Worm (Caenorhabditis elegans) whole organism, L4 larva: ENCODE results near the gene W07G4.5.
A peak's percentile ranks its signal among the peaks of the same experiment; 100 is the strongest.

Experiments used
- ZK337.2 ChIP-seq: fragments of 200-800 bp; sonication (Bioruptor generic); IDR thresholded peaks from 2 replicates; pipeline ENCODE4 v1.3.6; 2022; ENCODE audit warnings: missing genetic modification reagents, missing genetic modification characterization, missing compliant biosample characterization
- aly-2 ChIP-seq: sonication (generic microtip); optimal IDR thresholded peaks from 2 replicates; lab custom pipeline; 2018; ENCODE audit warnings: missing biosample characterization, missing genetic modification characterization
- attf-4 ChIP-seq: sonication (generic microtip); optimal IDR thresholded peaks from 3 replicates; lab custom pipeline; 2017; ENCODE audit warnings: missing biosample characterization, missing genetic modification characterization
- ceh-20 ChIP-seq: fragments of 200-800 bp; sonication (Bioruptor generic); IDR thresholded peaks from 2 replicates; pipeline ENCODE4 v1.3.6; 2022; ENCODE audit warnings: missing genetic modification reagents, missing genetic modification characterization, missing compliant biosample characterization
- ceh-28 ChIP-seq: fragments of 150-350 bp; optimal IDR thresholded peaks from 2 replicates; lab custom pipeline; 2014; ENCODE audit warnings: missing biosample characterization, missing genetic modification reagents, missing genetic modification characterization
- ceh-32 ChIP-seq: sonication (generic microtip); optimal IDR thresholded peaks from 2 replicates; lab custom pipeline; 2016; ENCODE audit warnings: mild to moderate bottlenecking, missing genetic modification characterization, missing compliant biosample characterization; ENCODE audit not compliant: poor library complexity
- ceh-62 ChIP-seq: sonication (generic microtip); optimal IDR thresholded peaks from 2 replicates; lab custom pipeline; 2017; ENCODE audit warnings: missing biosample characterization, missing genetic modification characterization
- ces-1 ChIP-seq: fragments of 150-350 bp; sonication (generic microtip); optimal IDR thresholded peaks from 4 replicates; lab custom pipeline; 2014; ENCODE audit warnings: missing biosample characterization, missing genetic modification reagents, missing genetic modification characterization
- ctbp-1 ChIP-seq: fragments of 200-800 bp; sonication (Bioruptor generic); IDR thresholded peaks from 2 replicates; pipeline ENCODE4 v1.3.6; 2022; ENCODE audit warnings: missing genetic modification reagents, missing genetic modification characterization, missing compliant biosample characterization
- daf-16 ChIP-seq, 3 experiments: sonication (generic microtip); optimal IDR thresholded peaks; 2 replicates each; lab custom pipeline; 2016 to 2017; ENCODE audit warnings: missing genetic modification characterization in 3 of 3, missing genetic modification reagents in 3 of 3, mild to moderate bottlenecking in 2 of 3, missing compliant biosample characterization in 2 of 3, missing biosample characterization in 1 of 3, moderate library complexity in 1 of 3
- dmd-6 ChIP-seq: fragments of 200-800 bp; sonication (Bioruptor generic); IDR thresholded peaks from 2 replicates; pipeline ENCODE4 v1.3.6; 2022; ENCODE audit warnings: missing genetic modification reagents, missing genetic modification characterization, missing compliant biosample characterization
- dve-1 ChIP-seq: sonication (generic microtip); optimal IDR thresholded peaks from 2 replicates; lab custom pipeline; 2017; ENCODE audit warnings: antibody characterized with exemption, mild to moderate bottlenecking, missing genetic modification characterization, missing compliant biosample characterization; ENCODE audit not compliant: insufficient read depth
- egl-27 ChIP-seq: sonication (generic microtip); optimal IDR thresholded peaks from 3 replicates; lab custom pipeline; 2017; ENCODE audit warnings: missing biosample characterization, missing genetic modification reagents, missing genetic modification characterization
- egl-43 ChIP-seq: fragments of 200-800 bp; sonication (Bioruptor generic); IDR thresholded peaks from 2 replicates; pipeline ENCODE4 v1.3.6; 2022; ENCODE audit warnings: missing genetic modification reagents, missing genetic modification characterization, missing compliant biosample characterization
- hlh-11 ChIP-seq: fragments of 200-800 bp; sonication (Bioruptor generic); optimal IDR thresholded peaks from 2 replicates; lab custom pipeline; 2018; ENCODE audit warnings: mild to moderate bottlenecking, missing genetic modification characterization, missing compliant biosample characterization
- hmg-1.1 ChIP-seq: fragments of 200-800 bp; sonication (Bioruptor generic); IDR thresholded peaks from 2 replicates; pipeline ENCODE4 v1.3.6; 2022; ENCODE audit warnings: missing genetic modification reagents, missing genetic modification characterization, missing compliant biosample characterization
- lin-1 ChIP-seq: fragments of 200-800 bp; sonication (Bioruptor generic); IDR thresholded peaks from 2 replicates; pipeline ENCODE4 v1.3.6; 2022; ENCODE audit warnings: missing genetic modification reagents, missing genetic modification characterization, missing compliant biosample characterization
- lin-29 ChIP-seq: fragments of 200-800 bp; sonication (Bioruptor generic); IDR thresholded peaks from 2 replicates; pipeline ENCODE4 v1.3.6; 2022; ENCODE audit warnings: missing genetic modification reagents, missing genetic modification characterization, missing compliant biosample characterization
- lin-39 ChIP-seq: fragments of 150-350 bp; optimal IDR thresholded peaks from 2 replicates; lab custom pipeline; 2014; ENCODE audit warnings: missing biosample characterization, missing genetic modification reagents, missing genetic modification characterization
- lir-3 ChIP-seq: sonication (generic microtip); optimal IDR thresholded peaks from 2 replicates; lab custom pipeline; 2016; ENCODE audit warnings: mild to moderate bottlenecking, missing genetic modification characterization, missing compliant biosample characterization
- lsy-2 ChIP-seq, 2 experiments: fragments of 150-350 bp in 1 of 2; sonication (generic microtip) in 1 of 2; optimal IDR thresholded peaks; 2 replicates each; lab custom pipeline; 2014 to 2017; ENCODE audit warnings: missing biosample characterization in 2 of 2, missing genetic modification characterization in 2 of 2
- madf-5 ChIP-seq, 2 experiments: fragments of 200-800 bp; sonication (Bioruptor generic); IDR thresholded peaks; 2 replicates each; pipeline ENCODE4 v1.3.6; 2022; ENCODE audit warnings: missing compliant biosample characterization in 2 of 2, missing genetic modification characterization in 2 of 2
- mes-2 ChIP-seq: sonication (generic microtip); optimal IDR thresholded peaks from 2 replicates; lab custom pipeline; 2016; ENCODE audit warnings: missing genotype, mild to moderate bottlenecking, missing genetic modification characterization, missing compliant biosample characterization; ENCODE audit not compliant: poor library complexity, severe bottlenecking
- nhr-102 ChIP-seq: sonication (generic microtip); optimal IDR thresholded peaks from 2 replicates; lab custom pipeline; 2016; ENCODE audit warnings: mild to moderate bottlenecking, missing genetic modification characterization, moderate library complexity, missing compliant biosample characterization
- nhr-111 ChIP-seq: fragments of 200-800 bp; sonication (Bioruptor generic); optimal IDR thresholded peaks from 2 replicates; lab custom pipeline; 2018; ENCODE audit warnings: mild to moderate bottlenecking, missing genetic modification characterization, missing compliant biosample characterization
- nhr-25 ChIP-seq: sonication (generic microtip); optimal IDR thresholded peaks from 2 replicates; lab custom pipeline; 2017; ENCODE audit warnings: missing genetic modification characterization, mild to moderate bottlenecking, missing compliant biosample characterization, antibody characterized with exemption, moderate library complexity, borderline replicate concordance; ENCODE audit not compliant: insufficient read depth
- nhr-28 ChIP-seq: fragments of 150-350 bp; optimal IDR thresholded peaks from 2 replicates; lab custom pipeline; 2014; ENCODE audit warnings: missing biosample characterization, missing genetic modification characterization
- nhr-41 ChIP-seq: fragments of 200-800 bp; sonication (Bioruptor generic); IDR thresholded peaks from 2 replicates; pipeline ENCODE4 v1.3.6; 2022; ENCODE audit warnings: missing genetic modification reagents, missing genetic modification characterization, missing compliant biosample characterization
- nhr-48 ChIP-seq: sonication (generic microtip); optimal IDR thresholded peaks from 2 replicates; lab custom pipeline; 2016; ENCODE audit warnings: mild to moderate bottlenecking, missing genetic modification characterization, missing compliant biosample characterization
- nhr-76 ChIP-seq: fragments of 150-350 bp; optimal IDR thresholded peaks from 2 replicates; lab custom pipeline; 2014; ENCODE audit warnings: missing biosample characterization, missing genetic modification characterization
- php-3 ChIP-seq: fragments of 200-800 bp; sonication (Bioruptor generic); IDR thresholded peaks from 2 replicates; pipeline ENCODE4 v1.3.6; 2022; ENCODE audit warnings: missing genetic modification reagents, missing genetic modification characterization, missing compliant biosample characterization
- set-16 ChIP-seq: fragments of 200-800 bp; sonication (Bioruptor generic); IDR thresholded peaks from 2 replicates; pipeline ENCODE4 v1.3.6; 2022; ENCODE audit warnings: missing genetic modification reagents, missing genetic modification characterization, missing compliant biosample characterization
- skn-1 ChIP-seq: fragments of 150-350 bp; optimal IDR thresholded peaks from 2 replicates; lab custom pipeline; 2014; ENCODE audit warnings: missing biosample characterization, missing genetic modification characterization
- tra-1 ChIP-seq: fragments of 200-800 bp; sonication (Bioruptor generic); IDR thresholded peaks from 2 replicates; pipeline ENCODE4 v1.3.6; 2022; ENCODE audit warnings: missing genetic modification reagents, missing genetic modification characterization, missing compliant biosample characterization
- unc-130 ChIP-seq: sonication (generic microtip); optimal IDR thresholded peaks from 2 replicates; lab custom pipeline; 2016; ENCODE audit warnings: missing genetic modification reagents, missing genetic modification characterization, missing compliant biosample characterization
- unc-39 ChIP-seq: sonication (generic microtip); optimal IDR thresholded peaks from 2 replicates; lab custom pipeline; 2017; ENCODE audit warnings: missing biosample characterization, missing genetic modification characterization
- unc-62 ChIP-seq, 3 experiments: fragments of 150-350 bp in 1 of 3; sonication (generic microtip); optimal IDR thresholded peaks in 2 of 3; peaks in 1 of 3; 1 replicate in 1 of 3; 2 replicates in 2 of 3; lab custom pipeline; 2014 to 2017; ENCODE audit warnings: missing biosample characterization in 3 of 3, missing genetic modification characterization in 3 of 3, missing genetic modification reagents in 3 of 3, missing genotype in 1 of 3
- vab-7 ChIP-seq: fragments of 200-800 bp; sonication (Bioruptor generic); IDR thresholded peaks from 2 replicates; pipeline ENCODE4 v1.3.6; 2022; ENCODE audit warnings: missing genetic modification reagents, missing genetic modification characterization, missing compliant biosample characterization
- zag-1 ChIP-seq: fragments of 150-350 bp; optimal IDR thresholded peaks from 2 replicates; lab custom pipeline; 2014; ENCODE audit warnings: missing biosample characterization, missing genetic modification characterization
- zip-2 ChIP-seq: fragments of 150-350 bp; optimal IDR thresholded peaks from 2 replicates; lab custom pipeline; 2014; ENCODE audit warnings: missing biosample characterization, missing genetic modification characterization
- ztf-7 ChIP-seq: fragments of 150-350 bp; optimal IDR thresholded peaks from 2 replicates; lab custom pipeline; 2014; ENCODE audit warnings: missing biosample characterization, missing genetic modification characterization

W07G4.5 gene

DNA sequence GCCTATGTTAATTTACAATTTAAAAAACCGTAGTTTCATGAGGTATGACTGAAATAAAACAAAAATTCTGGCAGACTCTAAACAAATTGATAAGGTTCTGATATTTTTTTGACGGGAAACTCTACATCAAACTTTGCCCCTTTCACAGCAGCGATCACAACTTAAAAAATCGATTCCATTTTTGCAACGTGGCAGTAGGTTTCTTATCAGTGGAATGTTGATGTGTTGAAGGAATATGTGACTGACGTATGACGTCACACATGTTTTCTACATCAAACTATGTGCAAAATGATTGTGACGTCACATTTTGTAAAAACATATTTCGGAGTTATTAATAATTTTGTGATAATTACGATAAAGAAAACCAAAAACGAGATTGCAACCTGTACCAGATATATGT is 35.9 kb upstream of the W07G4.5 start (continued):
- TF ChIP-seq ceh-32 (tag; lab: Kevin White, UChicago) = no peak
- no peak for TF ChIP-seq ceh-28 (tag; lab: Kevin White, UChicago)
- no peak for TF ChIP-seq nhr-25 (tag; lab: Kevin White, UChicago)
- TF ChIP-seq zip-2 (tag; lab: Kevin White, UChicago) = no peak
- no peak for TF ChIP-seq nhr-41 (GFP tag; lab: Robert Waterston, UW)
- TF ChIP-seq egl-43 (GFP tag; lab: Robert Waterston, UW) = no peak
- peak; percentile 69 for TF ChIP-seq nhr-48 (tag; lab: Kevin White, UChicago)
- peak; percentile 80 for TF ChIP-seq nhr-102 (tag; lab: Kevin White, UChicago)
- no peak for TF ChIP-seq attf-4 (tag; lab: Kevin White, UChicago)
- no peak for TF ChIP-seq skn-1
- TF ChIP-seq dve-1 (tag; lab: Kevin White, UChicago) = peak; percentile 88
- TF ChIP-seq nhr-28 (tag; lab: Kevin White, UChicago) = peak; percentile 36
- peak in 1 of 2 experiments; percentile 53 for TF ChIP-seq daf-16 (GFP tag; optimal IDR thresholded peaks at IDR 0.05; lab: Kevin White, UChicago)
- peak; percentile 89 for TF ChIP-seq daf-16 (tag; optimal IDR thresholded peaks at IDR 0.05; lab: Kevin White, UChicago)
- no peak for TF ChIP-seq lin-1 (GFP tag; lab: Robert Waterston, UW)
- peak; percentile 2 for TF ChIP-seq mes-2 (tag; lab: Kevin White, UChicago)
- peak; percentile 59; the same call in 1 of the 2 replicates for TF ChIP-seq tra-1 (GFP tag; lab: Robert Waterston, UW)
- peak; percentile 80 for TF ChIP-seq hlh-11 (tag; lab: Kevin White, UChicago)
- TF ChIP-seq unc-62 (GFP tag; optimal IDR thresholded peaks at IDR 0.05 in 1 of 2; lab: Kevin White, UChicago) = peak in 1 of 2 experiments; percentile 83
- TF ChIP-seq unc-62 (tag; optimal IDR thresholded peaks at IDR 0.05; lab: Kevin White, UChicago) = no peak
- TF ChIP-seq ztf-7 (tag; lab: Kevin White, UChicago) = no peak
- peak; percentile 92 for TF ChIP-seq dmd-6 (GFP tag; lab: Robert Waterston, UW)
- no peak for TF ChIP-seq aly-2 (tag; lab: Kevin White, UChicago)
- TF ChIP-seq php-3 (GFP tag; lab: Robert Waterston, UW) = peak; percentile 66; the same call in 1 of the 2 replicates
- TF ChIP-seq, all 104 proteins: peak for 15

DNA sequence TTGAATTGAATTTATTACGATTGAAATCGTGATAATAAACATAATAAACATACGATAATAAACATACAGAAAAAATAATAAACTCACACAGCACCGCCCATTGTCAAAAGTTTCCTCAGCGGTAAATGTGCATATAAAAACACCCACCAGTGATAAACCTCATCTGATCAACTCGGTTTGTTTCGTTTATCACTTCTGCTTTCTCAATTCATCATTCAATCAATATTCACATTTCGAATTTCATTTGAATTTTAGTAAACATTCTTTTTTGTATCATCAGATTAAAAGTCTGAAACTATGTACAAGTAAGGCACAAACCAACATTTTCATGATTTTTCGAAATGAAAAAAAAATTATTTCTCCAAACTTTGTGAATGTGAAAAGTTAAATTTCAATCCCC is 34.6 kb upstream of the W07G4.5 start, which contains the start of gene try-10:
Gene try-10 (minus strand): TSS at position 101 of the 400 bp plus-strand sequence.
- TF ChIP-seq ztf-7 (tag; lab: Kevin White, UChicago) = no peak
- TF ChIP-seq ceh-62 (tag; lab: Kevin White, UChicago) = no peak
- TF ChIP-seq ces-1 = no peak
- TF ChIP-seq vab-7 (GFP tag; lab: Robert Waterston, UW) = no peak
- TF ChIP-seq, all 104 proteins: peak for 0

DNA sequence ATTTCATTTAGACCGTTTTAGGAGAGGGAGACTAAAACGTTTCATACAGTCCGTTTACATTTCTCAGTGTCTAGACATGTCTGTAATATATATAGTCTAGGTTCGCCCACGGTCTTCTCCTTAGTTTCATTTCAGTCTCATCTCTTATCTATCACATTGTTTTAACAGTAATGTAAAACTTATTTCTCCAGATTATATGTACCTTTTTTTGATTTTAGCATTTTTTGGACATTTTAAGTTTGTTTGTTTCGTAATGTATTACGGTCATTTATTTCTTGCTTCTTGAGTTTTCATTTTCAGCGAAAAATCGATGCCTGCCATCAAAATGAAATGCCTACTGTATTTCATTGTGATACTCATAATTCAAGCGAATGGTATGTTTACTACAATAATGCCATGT is 33.9 kb upstream of the W07G4.5 start, which contains the start of gene F15B9.6:
Gene F15B9.6 (plus strand): TSS at position 301 of the 400 bp plus-strand sequence.
- TF ChIP-seq egl-27 (tag; lab: Kevin White, UChicago) (no peak), zip-2 (tag; lab: Kevin White, UChicago) (no peak), ctbp-1 (GFP tag; lab: Robert Waterston, UW) (no peak), unc-39 (no peak), dmd-6 (GFP tag; lab: Robert Waterston, UW) (no peak), lir-3 (no peak), nhr-76 (tag; lab: Kevin White, UChicago) (no peak), unc-130 (GFP tag; lab: Kevin White, UChicago) (no peak), set-16 (GFP tag; lab: Robert Waterston, UW) (no peak), lin-29 (GFP tag; lab: Robert Waterston, UW) (no peak), madf-5 (GFP tag; IDR thresholded peaks at IDR 0.05; lab: Robert Waterston, UW) (no peak), nhr-25 (tag; lab: Kevin White, UChicago) (no peak), zag-1 (no peak), ZK337.2 (GFP tag; lab: Robert Waterston, UW) (no peak), ceh-20 (no peak), nhr-111 (GFP tag; lab: Kevin White, UChicago) (no peak), ceh-32 (tag; lab: Kevin White, UChicago) (no peak), hmg-1.1 (no peak), lin-39 (tag; lab: Kevin White, UChicago) (no peak), lsy-2 (tag; optimal IDR thresholded peaks at IDR 0.05; lab: Kevin White, UChicago) (no peak)
- TF ChIP-seq, all 104 proteins: peak for 0
